Worm (Caenorhabditis elegans) whole organism, L1 larva: Measurements from ENCODE around the gene ruvb-1.

ENCODE experiments used
- C16A3.4 ChIP-seq: fragments of 150-350 bp; optimal IDR thresholded peaks from 2 replicates; lab custom pipeline; 2014; ENCODE audit warnings: missing biosample characterization, missing genetic modification characterization
- aha-1 ChIP-seq: fragments of 150-350 bp; optimal IDR thresholded peaks from 2 replicates; lab custom pipeline; 2014; ENCODE audit warnings: missing biosample characterization, missing genetic modification characterization
- aly-2 ChIP-seq: fragments of 150-350 bp; optimal IDR thresholded peaks from 2 replicates; lab custom pipeline; 2014; ENCODE audit warnings: missing biosample characterization, missing genetic modification characterization
- ama-1 ChIP-seq: fragments of 150-350 bp; optimal IDR thresholded peaks from 2 replicates; lab custom pipeline; 2014
- blmp-1 ChIP-seq: fragments of 150-350 bp; optimal IDR thresholded peaks from 2 replicates; lab custom pipeline; 2014; ENCODE audit warnings: missing biosample characterization, missing genetic modification characterization
- ceh-63 ChIP-seq: fragments of 200-800 bp; sonication (Bioruptor generic); optimal IDR thresholded peaks from 2 replicates; lab custom pipeline; 2018; ENCODE audit warnings: mild to moderate bottlenecking, missing genetic modification characterization, missing compliant biosample characterization
- ceh-82 ChIP-seq, 3 experiments: fragments of 150-350 bp in 1 of 3; sonication (generic microtip) in 2 of 3; optimal IDR thresholded peaks; 2 replicates each; lab custom pipeline; 2014 to 2017; ENCODE audit warnings: missing biosample characterization in 3 of 3, missing genetic modification characterization in 3 of 3
- dpl-1 ChIP-seq, 3 experiments: fragments of 150-350 bp in 2 of 3; sonication (generic microtip) in 1 of 3; optimal IDR thresholded peaks; 2 replicates each; lab custom pipeline; 2014 to 2017; ENCODE audit warnings: missing biosample characterization in 3 of 3, missing genetic modification characterization in 3 of 3, missing genetic modification reagents in 3 of 3
- efl-1 ChIP-seq, 4 experiments: fragments of 150-350 bp; optimal IDR thresholded peaks in 3 of 4; peaks in 1 of 4; 1 replicate in 1 of 4; 2 replicates in 3 of 4; lab custom pipeline; 2014; ENCODE audit warnings: missing biosample characterization in 2 of 4, missing genetic modification characterization in 2 of 4, missing genetic modification reagents in 2 of 4
- efl-3 ChIP-seq: fragments of 200-800 bp; sonication (Bioruptor generic); optimal IDR thresholded peaks from 2 replicates; lab custom pipeline; 2018; ENCODE audit warnings: mild to moderate bottlenecking, missing genetic modification characterization, missing compliant biosample characterization
- egl-13 ChIP-seq: sonication (generic microtip); optimal IDR thresholded peaks from 2 replicates; lab custom pipeline; 2016; ENCODE audit warnings: missing genotype, missing genetic modification reagents, missing genetic modification characterization, missing compliant biosample characterization
- elt-3 ChIP-seq, 6 experiments: fragments of 150-350 bp in 1 of 6; sonication (generic microtip); optimal IDR thresholded peaks; 2 replicates each; lab custom pipeline; 2017 to 2018; ENCODE audit warnings: missing biosample characterization in 6 of 6, missing genetic modification characterization in 6 of 6, inconsistent platforms in 1 of 6
- fkh-8 ChIP-seq: sonication (generic microtip); optimal IDR thresholded peaks from 2 replicates; lab custom pipeline; 2016; ENCODE audit warnings: mild to moderate bottlenecking, missing genetic modification characterization, missing compliant biosample characterization
- grh-1 ChIP-seq: fragments of 200-800 bp; sonication (Bioruptor generic); IDR thresholded peaks from 2 replicates; pipeline ENCODE4 v1.3.6; 2022; ENCODE audit warnings: missing genetic modification reagents, missing genetic modification characterization, missing compliant biosample characterization
- hlh-17 ChIP-seq: fragments of 200-800 bp; sonication (Bioruptor generic); optimal IDR thresholded peaks from 2 replicates; lab custom pipeline; 2018; ENCODE audit warnings: missing genetic modification characterization, mild to moderate bottlenecking, missing compliant biosample characterization, moderate library complexity, borderline replicate concordance
- hlh-4 ChIP-seq: sonication (generic microtip); optimal IDR thresholded peaks from 2 replicates; lab custom pipeline; 2016; ENCODE audit warnings: mild to moderate bottlenecking, missing genetic modification characterization, missing compliant biosample characterization
- irx-1 ChIP-seq: sonication (generic microtip); optimal IDR thresholded peaks from 2 replicates; lab custom pipeline; 2016; ENCODE audit warnings: missing genetic modification characterization, missing compliant biosample characterization
- isw-1 ChIP-seq: fragments of 200-800 bp; sonication (Bioruptor generic); IDR thresholded peaks from 2 replicates; pipeline ENCODE4 v1.3.6; 2022; ENCODE audit warnings: missing genetic modification characterization, missing compliant biosample characterization
- jun-1 ChIP-seq: fragments of 150-350 bp; optimal IDR thresholded peaks from 2 replicates; lab custom pipeline; 2014; ENCODE audit warnings: missing biosample characterization, missing genetic modification reagents, missing genetic modification characterization
- lin-13 ChIP-seq: fragments of 150-350 bp; optimal IDR thresholded peaks from 2 replicates; lab custom pipeline; 2014; ENCODE audit warnings: missing biosample characterization, missing genetic modification reagents, missing genetic modification characterization
- lin-35 ChIP-seq, 2 experiments: fragments of 150-350 bp; optimal IDR thresholded peaks; 2 replicates each; lab custom pipeline; 2014; ENCODE audit warnings: missing biosample characterization in 2 of 2, missing genetic modification characterization in 2 of 2, missing genetic modification reagents in 2 of 2
- lin-39 ChIP-seq: fragments of 150-350 bp; optimal IDR thresholded peaks from 2 replicates; lab custom pipeline; 2014; ENCODE audit warnings: missing biosample characterization, missing genetic modification reagents, missing genetic modification characterization
- lsy-2 ChIP-seq, 2 experiments: fragments of 150-350 bp; optimal IDR thresholded peaks; 2 replicates each; lab custom pipeline; 2014; ENCODE audit warnings: missing biosample characterization in 2 of 2, missing genetic modification characterization in 2 of 2
- mab-9 ChIP-seq: fragments of 200-800 bp; sonication (Bioruptor generic); IDR thresholded peaks from 2 replicates; pipeline ENCODE4 v1.3.6; 2022; ENCODE audit warnings: missing genetic modification reagents, missing genetic modification characterization, missing compliant biosample characterization
- mdl-1 ChIP-seq, 2 experiments: fragments of 150-350 bp; optimal IDR thresholded peaks; 2 replicates each; lab custom pipeline; 2014 to 2017; ENCODE audit warnings: missing biosample characterization in 2 of 2, missing genetic modification characterization in 2 of 2, inconsistent platforms in 1 of 2
- nhr-12 ChIP-seq: sonication (generic microtip); optimal IDR thresholded peaks from 2 replicates; lab custom pipeline; 2017; ENCODE audit warnings: missing biosample characterization, missing genetic modification characterization
- nhr-19 ChIP-seq: fragments of 200-800 bp; sonication (Bioruptor generic); conservative IDR thresholded peaks from 2 replicates; pipeline ENCODE4 v1.3.6; 2022; ENCODE audit warnings: missing genetic modification characterization, missing compliant biosample characterization
- nhr-20 ChIP-seq: sonication (generic microtip); optimal IDR thresholded peaks from 2 replicates; lab custom pipeline; 2016; ENCODE audit warnings: mild to moderate bottlenecking, missing genetic modification characterization, missing compliant biosample characterization
- nhr-28 ChIP-seq: fragments of 150-350 bp; optimal IDR thresholded peaks from 2 replicates; lab custom pipeline; 2014; ENCODE audit warnings: missing biosample characterization, missing genetic modification characterization
- nhr-47 ChIP-seq: sonication (generic microtip); optimal IDR thresholded peaks from 2 replicates; lab custom pipeline; 2016; ENCODE audit warnings: mild to moderate bottlenecking, missing genetic modification characterization, moderate library complexity, missing compliant biosample characterization
- nhr-71 ChIP-seq: sonication (generic microtip); optimal IDR thresholded peaks from 2 replicates; lab custom pipeline; 2016; ENCODE audit warnings: mild to moderate bottlenecking, missing genetic modification characterization, moderate library complexity, missing compliant biosample characterization
- nhr-76 ChIP-seq: sonication (generic microtip); optimal IDR thresholded peaks from 2 replicates; lab custom pipeline; 2017; ENCODE audit warnings: missing biosample characterization, missing genetic modification characterization
- nhr-77 ChIP-seq: fragments of 150-350 bp; optimal IDR thresholded peaks from 2 replicates; lab custom pipeline; 2014; ENCODE audit warnings: missing biosample characterization, missing genetic modification characterization
- nhr-85 ChIP-seq: sonication (generic microtip); peaks from one replicate; lab custom pipeline; 2016; ENCODE audit warnings: missing genetic modification characterization, inconsistent platforms, missing compliant biosample characterization
- nhr-90 ChIP-seq: sonication (generic microtip); optimal IDR thresholded peaks from 2 replicates; lab custom pipeline; 2016; ENCODE audit warnings: mild to moderate bottlenecking, missing genetic modification characterization, missing compliant biosample characterization; ENCODE audit not compliant: poor library complexity
- pag-3 ChIP-seq: sonication (generic microtip); optimal IDR thresholded peaks from 2 replicates; lab custom pipeline; 2017; ENCODE audit warnings: missing genetic modification characterization, mild to moderate bottlenecking, missing compliant biosample characterization, antibody characterized with exemption, borderline replicate concordance; ENCODE audit not compliant: insufficient read depth
- pqm-1 ChIP-seq: sonication (generic microtip); optimal IDR thresholded peaks from 3 replicates; lab custom pipeline; 2017; ENCODE audit warnings: missing biosample characterization, missing genetic modification characterization
- rnt-1 ChIP-seq: sonication (generic microtip); optimal IDR thresholded peaks from 2 replicates; lab custom pipeline; 2016; ENCODE audit warnings: mild to moderate bottlenecking, missing genetic modification characterization, moderate library complexity, missing compliant biosample characterization
- snu-23 ChIP-seq: sonication (generic microtip); optimal IDR thresholded peaks from 2 replicates; lab custom pipeline; 2016; ENCODE audit warnings: missing genetic modification characterization, missing compliant biosample characterization
- sox-4 ChIP-seq: sonication (generic microtip); optimal IDR thresholded peaks from 2 replicates; lab custom pipeline; 2016; ENCODE audit warnings: missing genetic modification characterization, missing compliant biosample characterization
- sup-37 ChIP-seq: fragments of 200-800 bp; sonication (Bioruptor generic); optimal IDR thresholded peaks from 2 replicates; lab custom pipeline; 2018; ENCODE audit warnings: mild to moderate bottlenecking, missing genetic modification characterization, missing compliant biosample characterization
- swsn-7 ChIP-seq: sonication (generic microtip); optimal IDR thresholded peaks from 2 replicates; lab custom pipeline; 2016; ENCODE audit warnings: missing genetic modification characterization, missing compliant biosample characterization
- tbx-2 ChIP-seq: sonication (generic microtip); optimal IDR thresholded peaks from 2 replicates; lab custom pipeline; 2016; ENCODE audit warnings: missing genetic modification characterization, missing compliant biosample characterization
- tlp-1 ChIP-seq: fragments of 150-350 bp; optimal IDR thresholded peaks from 2 replicates; lab custom pipeline; 2014; ENCODE audit warnings: missing biosample characterization, missing genetic modification characterization
- unc-130 ChIP-seq: fragments of 150-350 bp; optimal IDR thresholded peaks from 2 replicates; lab custom pipeline; 2017; ENCODE audit warnings: missing biosample characterization, missing genetic modification characterization, inconsistent platforms
- unc-30 ChIP-seq: sonication (generic microtip); optimal IDR thresholded peaks from 2 replicates; lab custom pipeline; 2017; ENCODE audit warnings: missing biosample characterization, missing genetic modification characterization
- unc-62 ChIP-seq: fragments of 150-350 bp; optimal IDR thresholded peaks from 2 replicates; lab custom pipeline; 2014; ENCODE audit warnings: missing biosample characterization, missing genetic modification reagents, missing genetic modification characterization
- unc-86 ChIP-seq: sonication (generic microtip); optimal IDR thresholded peaks from 2 replicates; lab custom pipeline; 2016; ENCODE audit warnings: missing genetic modification characterization, missing compliant biosample characterization
- unc-98 ChIP-seq: fragments of 200-800 bp; sonication (Bioruptor generic); IDR thresholded peaks from 2 replicates; pipeline ENCODE4 v1.3.6; 2022; ENCODE audit warnings: missing genetic modification characterization, missing compliant biosample characterization
- xbp-1 ChIP-seq: sonication (generic microtip); optimal IDR thresholded peaks from 2 replicates; lab custom pipeline; 2016; ENCODE audit warnings: missing genetic modification characterization, missing compliant biosample characterization
- zag-1 ChIP-seq: fragments of 150-350 bp; optimal IDR thresholded peaks from 2 replicates; lab custom pipeline; 2014; ENCODE audit warnings: missing biosample characterization, missing genetic modification characterization
- zip-4 ChIP-seq: fragments of 200-800 bp; sonication (Bioruptor generic); optimal IDR thresholded peaks from 2 replicates; lab custom pipeline; 2018; ENCODE audit warnings: mild to moderate bottlenecking, missing genetic modification characterization, moderate library complexity, missing compliant biosample characterization
- ztf-11 ChIP-seq, 2 experiments: sonication (generic microtip); optimal IDR thresholded peaks; 2 replicates each; lab custom pipeline; 2016 to 2017; ENCODE audit warnings: missing genetic modification characterization in 2 of 2, missing biosample characterization in 1 of 2, missing compliant biosample characterization in 1 of 2
- ztf-4 ChIP-seq: fragments of 150-350 bp; optimal IDR thresholded peaks from 2 replicates; lab custom pipeline; 2014; ENCODE audit warnings: missing biosample characterization, missing genetic modification characterization

Gene ruvb-1

DNA sequence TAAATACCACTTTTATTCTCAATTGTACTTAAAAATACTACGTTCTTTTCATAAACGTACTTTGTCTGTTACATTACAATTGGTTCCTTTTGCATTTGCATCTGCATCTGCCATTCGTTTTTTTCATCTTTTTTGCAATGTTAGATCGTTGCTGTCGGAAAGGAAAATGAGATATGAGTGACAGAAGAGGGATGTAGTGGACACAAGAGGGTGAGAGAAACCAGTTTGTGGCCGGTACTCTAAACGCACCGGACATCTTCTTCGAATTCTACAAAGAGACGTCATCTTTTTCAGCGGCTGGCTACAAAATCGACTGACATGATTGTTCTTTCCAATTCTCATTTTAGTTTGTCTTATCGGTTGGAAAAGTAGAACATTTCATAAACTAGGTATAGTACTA is 22.1 kb upstream of the ruvb-1 start (continued):
- TF ChIP-seq tbx-2 (tag; lab: Kevin White, UChicago) (no peak), isw-1 (no peak), ceh-63 (GFP tag; lab: Kevin White, UChicago) (no peak), mdl-1 (tag; optimal IDR thresholded peaks at IDR 0.05; lab: Kevin White, UChicago) (no peak), lsy-2 (tag; optimal IDR thresholded peaks at IDR 0.05; lab: Kevin White, UChicago) (no peak), sox-4 (tag; lab: Kevin White, UChicago) (no peak), unc-86 (no peak), snu-23 (peak; percentile 40), ztf-11 (tag; optimal IDR thresholded peaks at IDR 0.05; lab: Kevin White, UChicago) (no peak), lin-35 (GFP tag; optimal IDR thresholded peaks at IDR 0.05; lab: Kevin White, UChicago) (peak in 1 of 2 experiments; percentile 33), sup-37 (GFP tag; lab: Kevin White, UChicago) (no peak), xbp-1 (tag; lab: Kevin White, UChicago) (peak; percentile 44), unc-98 (GFP tag; lab: Robert Waterston, UW) (no peak), grh-1 (GFP tag; lab: Robert Waterston, UW) (peak; percentile 68), swsn-7 (tag; lab: Kevin White, UChicago) (no peak), hlh-4 (tag; lab: Kevin White, UChicago) (no peak), pag-3 (no peak), nhr-20 (peak; percentile 25), lin-39 (tag; lab: Kevin White, UChicago) (no peak), nhr-71 (tag; lab: Kevin White, UChicago) (no peak), nhr-77 (tag; lab: Kevin White, UChicago) (no peak), C16A3.4 (tag; lab: Kevin White, UChicago) (no peak), mab-9 (GFP tag; lab: Robert Waterston, UW) (no peak), nhr-85 (peak; percentile 69), efl-1 (optimal IDR thresholded peaks at IDR 0.05; lab: Kevin White, UChicago) (no peak), efl-1 (GFP tag; optimal IDR thresholded peaks at IDR 0.05 in 1 of 2; lab: Kevin White, UChicago) (no peak), rnt-1 (no peak), blmp-1 (peak; percentile 78), hlh-17 (GFP tag; lab: Kevin White, UChicago) (no peak), nhr-76 (no peak), nhr-19 (GFP tag; lab: Robert Waterston, UW) (no peak), nhr-47 (tag; lab: Kevin White, UChicago) (no peak), irx-1 (no peak), ceh-82 (tag; optimal IDR thresholded peaks at IDR 0.05; lab: Kevin White, UChicago) (no peak), aly-2 (tag; lab: Kevin White, UChicago) (no peak), unc-62 (GFP tag; lab: Kevin White, UChicago) (no peak), unc-30 (no peak), unc-130 (tag; lab: Kevin White, UChicago) (no peak), nhr-28 (tag; lab: Kevin White, UChicago) (no peak), tlp-1 (tag; lab: Kevin White, UChicago) (no peak), elt-3 (tag; optimal IDR thresholded peaks at IDR 0.05; lab: Kevin White, UChicago) (peak in 1 of 6 experiments; percentile 16), jun-1 (tag; lab: Kevin White, UChicago) (no peak), aha-1 (tag; lab: Kevin White, UChicago) (no peak), egl-13 (no peak), efl-3 (GFP tag; lab: Kevin White, UChicago) (no peak), nhr-12 (no peak), ztf-4 (no peak), zag-1 (tag; lab: Kevin White, UChicago) (no peak), dpl-1 (GFP tag; optimal IDR thresholded peaks at IDR 0.05; lab: Kevin White, UChicago) (no peak), nhr-90 (tag; lab: Kevin White, UChicago) (no peak), ama-1 (lab: Kevin White, UChicago) (no peak), pqm-1 (tag; lab: Kevin White, UChicago) (no peak), zip-4 (GFP tag; lab: Kevin White, UChicago) (no peak), lin-13 (GFP tag; lab: Kevin White, UChicago) (no peak), fkh-8 (tag; lab: Kevin White, UChicago) (no peak)
